Fruit fly (Drosophila melanogaster) whole organism, embryonic: ENCODE data around the gene CG13075.

ENCODE experiments used
- ATbp ChIP-seq: fragments of 200-800 bp; sonication (Bioruptor generic); optimal IDR thresholded peaks from 2 replicates; lab custom pipeline; 2017; ENCODE audit warnings: missing biosample characterization, mild to moderate bottlenecking, missing genetic modification characterization, missing genetic modification reagents
- Atf-2 ChIP-seq: fragments of 200-800 bp; sonication (Bioruptor generic); optimal IDR thresholded peaks from 2 replicates; lab custom pipeline; 2016; ENCODE audit warnings: missing biosample characterization, missing genetic modification characterization
- CG11398 ChIP-seq: fragments of 200-800 bp; sonication (Bioruptor generic); optimal IDR thresholded peaks from 2 replicates; lab custom pipeline; 2016; ENCODE audit warnings: missing biosample characterization, missing genetic modification characterization
- CG11456 ChIP-seq: fragments of 200-800 bp; sonication (Bioruptor generic); IDR thresholded peaks from 3 replicates; pipeline ENCODE4 v1.3.6; 2022; ENCODE audit warnings: missing biosample characterization, missing genetic modification characterization
- CG11504 ChIP-seq: fragments of 200-800 bp; sonication (Bioruptor generic); optimal IDR thresholded peaks from 3 replicates; lab custom pipeline; 2019; ENCODE audit warnings: missing biosample characterization, mild to moderate bottlenecking, missing genetic modification characterization, moderate library complexity
- CG11695 ChIP-seq: fragments of 200-800 bp; sonication (Bioruptor generic); IDR thresholded peaks from 3 replicates; pipeline ENCODE4 v1.3.6; 2022; ENCODE audit warnings: missing biosample characterization, missing genetic modification characterization
- CG13123 ChIP-seq: fragments of 200-800 bp; sonication (Bioruptor generic); optimal IDR thresholded peaks from 2 replicates; lab custom pipeline; 2016; ENCODE audit warnings: missing biosample characterization, missing genetic modification characterization
- CG13624 ChIP-seq: fragments of 200-800 bp; sonication (Bioruptor generic); optimal IDR thresholded peaks from 2 replicates; lab custom pipeline; 2016; ENCODE audit warnings: missing biosample characterization, missing genetic modification characterization
- CG15479 ChIP-seq: fragments of 200-800 bp; sonication (Bioruptor generic); optimal IDR thresholded peaks from 3 replicates; lab custom pipeline; 2019; ENCODE audit warnings: missing biosample characterization, mild to moderate bottlenecking, missing genetic modification characterization, moderate library complexity
- CG17359 ChIP-seq: fragments of 200-800 bp; sonication (Bioruptor generic); optimal IDR thresholded peaks from 3 replicates; lab custom pipeline; 2018; ENCODE audit warnings: missing biosample characterization, mild to moderate bottlenecking, missing genetic modification characterization, moderate library complexity
- CG17385 ChIP-seq: fragments of 200-800 bp; sonication (Bioruptor generic); optimal IDR thresholded peaks from 3 replicates; lab custom pipeline; 2018; ENCODE audit warnings: missing biosample characterization, mild to moderate bottlenecking, missing genetic modification characterization
- CG18262 ChIP-seq: fragments of 200-800 bp; optimal IDR thresholded peaks from 3 replicates; lab custom pipeline; 2019; ENCODE audit warnings: missing biosample characterization, mild to moderate bottlenecking, missing genetic modification characterization, moderate library complexity
- CG1832 ChIP-seq: fragments of 200-800 bp; sonication (Bioruptor generic); optimal IDR thresholded peaks from 2 replicates; lab custom pipeline; 2017; ENCODE audit warnings: missing biosample characterization, mild to moderate bottlenecking, missing genetic modification characterization, inconsistent platforms
- CG31365 ChIP-seq: fragments of 200-800 bp; sonication (Bioruptor generic); optimal IDR thresholded peaks from 2 replicates; lab custom pipeline; 2018; ENCODE audit warnings: missing biosample characterization, mild to moderate bottlenecking, missing genetic modification characterization
- CG33557 ChIP-seq: fragments of 200-800 bp; sonication (Bioruptor generic); optimal IDR thresholded peaks from 2 replicates; lab custom pipeline; 2019; ENCODE audit warnings: missing biosample characterization, mild to moderate bottlenecking, missing genetic modification characterization, moderate library complexity
- CG34224 ChIP-seq: fragments of 200-800 bp; sonication (Bioruptor generic); IDR thresholded peaks from 3 replicates; pipeline ENCODE4 v1.3.6; 2022; ENCODE audit warnings: missing biosample characterization, missing genetic modification characterization; ENCODE audit not compliant: partially characterized antibody
- CG4360 ChIP-seq: fragments of 200-800 bp; sonication (Bioruptor generic); IDR thresholded peaks from 2 replicates; pipeline ENCODE4 v1.3.6; 2022; ENCODE audit warnings: missing biosample characterization, missing genetic modification characterization
- CG4707 ChIP-seq: fragments of 200-800 bp; sonication (Bioruptor generic); optimal IDR thresholded peaks from 2 replicates; lab custom pipeline; 2018; ENCODE audit warnings: missing biosample characterization, mild to moderate bottlenecking, missing genetic modification characterization, moderate library complexity
- CG6254 ChIP-seq: fragments of 200-800 bp; sonication (Bioruptor generic); optimal IDR thresholded peaks from 3 replicates; lab custom pipeline; 2017; ENCODE audit warnings: mild to moderate bottlenecking, missing biosample characterization, missing genetic modification reagents, missing genetic modification characterization
- CG6791 ChIP-seq: fragments of 200-800 bp; sonication (Bioruptor generic); IDR thresholded peaks from 3 replicates; pipeline ENCODE4 v1.3.6; 2022; ENCODE audit warnings: missing biosample characterization, missing genetic modification characterization; ENCODE audit not compliant: partially characterized antibody
- CHES-1-like ChIP-seq: fragments of 200-800 bp; sonication (Bioruptor generic); optimal IDR thresholded peaks from 2 replicates; lab custom pipeline; 2016; ENCODE audit warnings: missing biosample characterization, missing genetic modification characterization
- CoRest ChIP-seq: fragments of 200-800 bp; sonication (Bioruptor generic); optimal IDR thresholded peaks from 3 replicates; lab custom pipeline; 2018; ENCODE audit warnings: missing biosample characterization, mild to moderate bottlenecking, missing genetic modification characterization, moderate library complexity
- Elba2 ChIP-seq: fragments of 200-800 bp; sonication (Bioruptor generic); optimal IDR thresholded peaks from 3 replicates; lab custom pipeline; 2016; ENCODE audit warnings: missing biosample characterization, missing genetic modification characterization
- HLH3B ChIP-seq: fragments of 200-800 bp; sonication (Bioruptor generic); IDR thresholded peaks from 2 replicates; pipeline ENCODE4 v1.3.6; 2022; ENCODE audit warnings: missing biosample characterization, missing genetic modification characterization
- MBD-R2 ChIP-seq: fragments of 200-800 bp; sonication (Bioruptor generic); IDR thresholded peaks from 2 replicates; pipeline ENCODE4 v1.3.6; 2022; ENCODE audit warnings: missing biosample characterization, missing genetic modification characterization
- MESR4 ChIP-seq: fragments of 200-800 bp; sonication (Bioruptor generic); optimal IDR thresholded peaks from 2 replicates; lab custom pipeline; 2018; ENCODE audit warnings: missing biosample characterization, mild to moderate bottlenecking, missing genetic modification characterization, moderate library complexity
- NFAT ChIP-seq: fragments of 200-800 bp; sonication (Bioruptor generic); IDR thresholded peaks from 2 replicates; pipeline ENCODE4 v1.3.6; 2022; ENCODE audit warnings: missing biosample characterization, missing genetic modification characterization
- Nf-YA ChIP-seq: fragments of 200-800 bp; sonication (Bioruptor generic); IDR thresholded peaks from 2 replicates; pipeline ENCODE4 v1.3.6; 2022; ENCODE audit warnings: missing biosample characterization, missing genetic modification characterization
- Tbp ChIP-seq: fragments of >200 bp; optimal IDR thresholded peaks from 2 replicates; lab custom pipeline; 2018; ENCODE audit warnings: missing biosample characterization, missing genetic modification characterization
- bcd ChIP-seq: fragments of 200-800 bp; sonication (Bioruptor generic); optimal IDR thresholded peaks from 2 replicates; lab custom pipeline; 2017; ENCODE audit warnings: missing biosample characterization, mild to moderate bottlenecking, missing genetic modification characterization
- cas ChIP-seq: fragments of 200-800 bp; sonication (Bioruptor generic); IDR thresholded peaks from 2 replicates; pipeline ENCODE4 v1.3.6; 2022; ENCODE audit warnings: missing biosample characterization, missing genetic modification characterization
- cg ChIP-seq: fragments of 200-800 bp; sonication (Bioruptor generic); optimal IDR thresholded peaks from 3 replicates; lab custom pipeline; 2019; ENCODE audit warnings: missing biosample characterization, mild to moderate bottlenecking, missing genetic modification characterization, moderate library complexity
- dmrt99B ChIP-seq: fragments of 200-800 bp; sonication (Bioruptor generic); optimal IDR thresholded peaks from 2 replicates; lab custom pipeline; 2018; ENCODE audit warnings: missing biosample characterization, mild to moderate bottlenecking, missing genetic modification characterization, moderate library complexity
- en ChIP-seq: fragments of 200-800 bp; sonication (Bioruptor generic); optimal IDR thresholded peaks from 2 replicates; lab custom pipeline; 2016; ENCODE audit warnings: missing biosample characterization, missing genetic modification characterization
- grau ChIP-seq: fragments of 200-800 bp; optimal IDR thresholded peaks from 3 replicates; lab custom pipeline; 2019; ENCODE audit warnings: missing biosample characterization, mild to moderate bottlenecking, missing genetic modification characterization, moderate library complexity
- hb ChIP-seq: fragments of 200-800 bp; sonication (Bioruptor generic); IDR thresholded peaks from 3 replicates; pipeline ENCODE4 v1.3.6; 2022; ENCODE audit warnings: missing biosample characterization, missing genetic modification characterization; ENCODE audit not compliant: partially characterized antibody
- ken ChIP-seq: fragments of 200-800 bp; sonication (Bioruptor generic); IDR thresholded peaks from 3 replicates; pipeline ENCODE4 v1.3.6; 2022; ENCODE audit warnings: missing biosample characterization, missing genetic modification characterization
- mirr ChIP-seq: fragments of 200-800 bp; sonication (Bioruptor generic); optimal IDR thresholded peaks from 3 replicates; lab custom pipeline; 2018; ENCODE audit warnings: missing biosample characterization, mild to moderate bottlenecking, missing genetic modification characterization
- otp ChIP-seq: fragments of 200-800 bp; sonication (Bioruptor generic); IDR thresholded peaks from 3 replicates; pipeline ENCODE4, ENCODE4 v1.3.6; 2022; ENCODE audit warnings: missing biosample characterization, missing genetic modification characterization
- prd ChIP-seq, 3 experiments: fragments of >200 bp in 2 of 3; fragments of 200-800 bp in 1 of 3; sonication (Bioruptor generic) in 1 of 3; optimal IDR thresholded peaks in 2 of 3; IDR thresholded peaks in 1 of 3; 2 replicates in 2 of 3; 3 replicates in 1 of 3; pipeline versions ENCODE4 v1.3.6 to Lab custom; 2017 to 2022; ENCODE audit warnings: missing biosample characterization in 1 of 3, missing genetic modification characterization in 1 of 3
- psq ChIP-seq: fragments of 200-800 bp; sonication (Bioruptor generic); optimal IDR thresholded peaks from 2 replicates; lab custom pipeline; 2017; ENCODE audit warnings: missing biosample characterization, missing genetic modification characterization
- ranshi ChIP-seq: fragments of 200-800 bp; sonication (Bioruptor generic); IDR thresholded peaks from 2 replicates; pipeline ENCODE4 v1.3.6; 2022; ENCODE audit warnings: missing biosample characterization, missing genetic modification characterization
- rib ChIP-seq: fragments of 200-800 bp; sonication (Bioruptor generic); IDR thresholded peaks from 2 replicates; pipeline ENCODE4 v1.3.6; 2022; ENCODE audit warnings: missing biosample characterization, missing genetic modification characterization
- sens ChIP-seq: fragments of 200-800 bp; sonication (Bioruptor generic); peaks from one replicate; lab custom pipeline; 2016; ENCODE audit warnings: missing biosample characterization, missing genetic modification characterization
- sim ChIP-seq: fragments of 200-800 bp; sonication (Bioruptor generic); IDR thresholded peaks from 2 replicates; pipeline ENCODE4 v1.3.6; 2022; ENCODE audit warnings: missing biosample characterization, missing genetic modification characterization
- slbo ChIP-seq: fragments of 200-800 bp; sonication (Bioruptor generic); IDR thresholded peaks from 2 replicates; pipeline ENCODE4 v1.3.6; 2022; ENCODE audit warnings: missing biosample characterization, missing genetic modification characterization
- unpg ChIP-seq: fragments of 200-800 bp; sonication (Bioruptor generic); optimal IDR thresholded peaks from 3 replicates; lab custom pipeline; 2018; ENCODE audit warnings: missing biosample characterization, mild to moderate bottlenecking, missing genetic modification characterization, moderate library complexity

CG13075 gene

DNA sequence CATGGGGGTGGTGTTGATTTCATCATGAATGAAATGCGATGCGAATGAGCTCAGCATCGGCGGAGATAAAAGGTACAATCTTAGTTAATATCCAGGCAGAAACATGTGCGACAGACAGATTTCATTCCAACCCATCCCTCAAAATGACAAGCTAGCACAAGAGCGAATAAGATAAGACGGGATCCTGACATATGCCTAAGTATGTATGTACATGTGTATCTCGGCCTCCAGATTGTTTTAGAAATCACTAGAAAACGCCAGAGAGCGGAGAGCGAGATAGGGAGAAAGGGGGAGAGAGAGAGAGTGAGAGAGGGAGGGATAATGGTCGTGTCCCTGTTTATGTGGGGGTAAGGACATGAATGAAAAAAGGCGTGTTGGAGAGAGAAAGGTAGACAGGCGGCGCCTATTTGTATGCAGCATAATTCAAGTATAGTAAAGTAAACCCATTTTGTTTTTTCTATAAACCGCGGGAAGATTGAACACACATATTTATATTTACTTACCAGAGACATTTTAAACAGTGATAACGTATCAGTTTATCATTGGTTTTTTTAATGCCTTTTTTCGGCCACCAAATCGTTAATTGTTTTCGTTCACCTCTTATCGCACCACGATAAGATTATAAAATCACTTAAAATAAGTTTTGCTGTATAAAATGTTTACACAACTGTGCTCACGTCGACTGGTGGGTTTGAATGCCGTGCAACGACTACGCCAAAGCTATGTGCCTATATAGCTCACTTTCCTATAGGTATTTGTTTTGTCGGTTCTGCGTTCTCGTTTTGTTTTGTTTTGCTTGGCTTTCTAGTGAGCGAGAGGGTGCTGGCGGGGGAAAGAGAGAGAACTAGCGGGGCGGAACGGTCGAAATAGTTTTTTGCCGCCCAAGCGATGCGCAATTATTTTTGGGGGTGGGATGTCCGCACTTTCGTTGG lies 33.6 kb upstream of the CG13075 start:
- TF ChIP-seq CG4707 (GFP tag; lab: Kevin White, UChicago) (no peak), CG34224 (GFP tag; lab: Robert Waterston, UW) (peak; percentile 28; the same call in 2 of the 3 replicates), en (GFP tag; lab: Kevin White, UChicago) (peak; percentile 5), bcd (peak; percentile 32), HLH3B (GFP tag; lab: Robert Waterston, UW) (no peak), CG13123 (GFP tag; lab: Kevin White, UChicago) (no peak), CG17359 (tag; lab: Kevin White, UChicago) (peak; percentile 35), CoRest (peak; percentile 9), MESR4 (GFP tag; lab: Kevin White, UChicago) (peak; percentile 39), grau (peak; percentile 9), sens (GFP tag; lab: Kevin White, UChicago) (peak; percentile 91), CG4360 (GFP tag; lab: Robert Waterston, UW) (0 out of 2 replicates have a peak, but pooled peaks have one; percentile 13), CG18262 (tag; lab: Kevin White, UChicago) (peak; percentile 35), unpg (GFP tag; lab: Kevin White, UChicago) (peak; percentile 31), CHES-1-like (peak; percentile 20), CG15479 (GFP tag; lab: Kevin White, UChicago) (peak; percentile 95), CG33557 (GFP tag; lab: Kevin White, UChicago) (peak; percentile 29), Tbp (GFP tag; lab: Kevin White, UChicago) (no peak), CG6791 (GFP tag; lab: Robert Waterston, UW) (no peak), sim (GFP tag; lab: Robert Waterston, UW) (0 out of 2 replicates have a peak, but pooled peaks have one; percentile 4), CG17385 (GFP tag; lab: Kevin White, UChicago) (peak; percentile 34), ken (GFP tag; lab: Robert Waterston, UW) (no peak), CG11456 (0 out of 3 replicates have a peak, but pooled peaks have one; percentile 40), CG1832 (GFP tag; lab: Kevin White, UChicago) (peak; percentile 74), Nf-YA (no peak), rib (GFP tag; lab: Robert Waterston, UW) (peak; percentile 38; the same call in 1 of the 2 replicates), CG11695 (GFP tag; lab: Robert Waterston, UW) (peak; percentile 35; the same call in 1 of the 3 replicates), MBD-R2 (GFP tag; lab: Robert Waterston, UW) (peak; percentile 28), slbo (GFP tag; lab: Robert Waterston, UW) (peak; percentile 35; the same call in 1 of the 2 replicates), dmrt99B (tag; lab: Kevin White, UChicago) (peak; percentile 35), cas (0 out of 2 replicates have a peak, but pooled peaks have one; percentile 19), CG11504 (tag; lab: Kevin White, UChicago) (peak; percentile 3), otp (GFP tag; lab: Robert Waterston, UW) (0 out of 3 replicates have a peak, but pooled peaks have one; percentile 17), Elba2 (GFP tag; lab: Kevin White, UChicago) (peak; percentile 59), CG11398 (GFP tag; lab: Kevin White, UChicago) (peak; percentile 6), ranshi (0 out of 2 replicates have a peak, but pooled peaks have one; percentile 19), psq (GFP tag; lab: Kevin White, UChicago) (peak; percentile 48), CG13624 (GFP tag; lab: Kevin White, UChicago) (peak; percentile 64), CG6254 (peak; percentile 19), hb (GFP tag; lab: Robert Waterston, UW) (no peak), Atf-2 (GFP tag; lab: Kevin White, UChicago) (no peak), ATbp (GFP tag; lab: Kevin White, UChicago) (peak; percentile 47), CG31365 (tag; lab: Kevin White, UChicago) (peak; percentile 37), cg (GFP tag; lab: Kevin White, UChicago) (peak; percentile 25), mirr (GFP tag; lab: Kevin White, UChicago) (peak; percentile 93), prd (optimal IDR thresholded peaks at IDR 0.05; lab: Kevin White, UChicago) (no peak), prd (GFP tag; IDR thresholded peaks at IDR 0.05; lab: Robert Waterston, UW) (no peak), NFAT (GFP tag; lab: Robert Waterston, UW) (peak; percentile 47; the same call in 1 of the 2 replicates)
